Worm (Caenorhabditis elegans) whole organism, late embryonic: Measurements from ENCODE around the gene F33H1.4.
A peak's percentile ranks its signal among the peaks of the same experiment; 100 is the strongest.

ENCODE experiments used
- C08G9.2 ChIP-seq: sonication (generic microtip); optimal IDR thresholded peaks from 2 replicates; lab custom pipeline; 2016; ENCODE audit warnings: mild to moderate bottlenecking, missing genetic modification characterization, moderate library complexity, missing compliant biosample characterization
- C38D4.7 ChIP-seq: fragments of 200-800 bp; sonication (Bioruptor generic); optimal IDR thresholded peaks from 2 replicates; lab custom pipeline; 2018; ENCODE audit warnings: mild to moderate bottlenecking, missing genetic modification characterization, moderate library complexity, missing compliant biosample characterization
- K02D7.2 ChIP-seq: sonication (generic microtip); optimal IDR thresholded peaks from 2 replicates; lab custom pipeline; 2017; ENCODE audit warnings: mild to moderate bottlenecking, missing genetic modification characterization, missing compliant biosample characterization
- K09A11.1 ChIP-seq: sonication (generic microtip); optimal IDR thresholded peaks from 2 replicates; lab custom pipeline; 2017; ENCODE audit warnings: antibody characterized with exemption, mild to moderate bottlenecking, missing genetic modification characterization, missing compliant biosample characterization; ENCODE audit not compliant: insufficient read depth
- ahr-1 ChIP-seq: sonication (generic microtip); optimal IDR thresholded peaks from 2 replicates; lab custom pipeline; 2016; ENCODE audit warnings: missing genetic modification characterization, missing compliant biosample characterization
- ama-1 ChIP-seq: fragments of 150-350 bp; optimal IDR thresholded peaks from 2 replicates; lab custom pipeline; 2014
- ceh-14 ChIP-seq: sonication (generic microtip); optimal IDR thresholded peaks from 2 replicates; lab custom pipeline; 2016; ENCODE audit warnings: missing genotype, missing genetic modification characterization, missing compliant biosample characterization
- ceh-19 ChIP-seq: fragments of 200-800 bp; sonication (Bioruptor generic); optimal IDR thresholded peaks from 2 replicates; lab custom pipeline; 2018; ENCODE audit warnings: mild to moderate bottlenecking, missing genetic modification characterization, missing compliant biosample characterization
- ceh-2 ChIP-seq: sonication (generic microtip); optimal IDR thresholded peaks from 2 replicates; lab custom pipeline; 2016; ENCODE audit warnings: missing genotype, missing genetic modification characterization, missing compliant biosample characterization
- ceh-22 ChIP-seq: sonication (generic microtip); optimal IDR thresholded peaks from 2 replicates; lab custom pipeline; 2017; ENCODE audit warnings: missing biosample characterization, missing genetic modification characterization
- ceh-24 ChIP-seq: sonication (generic microtip); optimal IDR thresholded peaks from 2 replicates; lab custom pipeline; 2016; ENCODE audit warnings: mild to moderate bottlenecking, missing genetic modification characterization, missing compliant biosample characterization
- ceh-31 ChIP-seq: sonication (generic microtip); optimal IDR thresholded peaks from 2 replicates; lab custom pipeline; 2016; ENCODE audit warnings: missing genetic modification characterization, missing compliant biosample characterization
- ceh-34 ChIP-seq: sonication (generic microtip); optimal IDR thresholded peaks from 2 replicates; lab custom pipeline; 2016; ENCODE audit warnings: mild to moderate bottlenecking, missing genetic modification characterization, missing compliant biosample characterization
- ceh-48 ChIP-seq: sonication (generic microtip); optimal IDR thresholded peaks from 2 replicates; lab custom pipeline; 2016; ENCODE audit warnings: missing genetic modification characterization, inconsistent platforms, missing compliant biosample characterization
- ceh-6 ChIP-seq: fragments of 200-800 bp; sonication (Bioruptor generic); optimal IDR thresholded peaks from 2 replicates; lab custom pipeline; 2018; ENCODE audit warnings: mild to moderate bottlenecking, missing genetic modification characterization, missing compliant biosample characterization
- che-1 ChIP-seq: sonication (generic microtip); optimal IDR thresholded peaks from 2 replicates; lab custom pipeline; 2016; ENCODE audit warnings: mild to moderate bottlenecking, missing genetic modification characterization, missing compliant biosample characterization
- dmd-4 ChIP-seq: sonication (generic microtip); optimal IDR thresholded peaks from 2 replicates; lab custom pipeline; 2016; ENCODE audit warnings: borderline replicate concordance, missing genetic modification characterization, missing compliant biosample characterization
- elt-2 ChIP-seq: sonication (generic microtip); optimal IDR thresholded peaks from 2 replicates; lab custom pipeline; 2016; ENCODE audit warnings: missing genetic modification reagents, missing genetic modification characterization, missing compliant biosample characterization
- elt-4 ChIP-seq: sonication (generic microtip); optimal IDR thresholded peaks from 2 replicates; lab custom pipeline; 2016; ENCODE audit warnings: missing genetic modification characterization, missing compliant biosample characterization
- ets-4 ChIP-seq: sonication (generic microtip); optimal IDR thresholded peaks from 2 replicates; lab custom pipeline; 2016; ENCODE audit warnings: missing genetic modification characterization, missing compliant biosample characterization
- eyg-1 ChIP-seq: sonication (generic microtip); optimal IDR thresholded peaks from 2 replicates; lab custom pipeline; 2016; ENCODE audit warnings: missing genotype, missing genetic modification characterization, missing compliant biosample characterization
- fax-1 ChIP-seq: sonication (generic microtip); optimal IDR thresholded peaks from 2 replicates; lab custom pipeline; 2016; ENCODE audit warnings: missing genotype, missing genetic modification characterization, missing compliant biosample characterization
- hlh-13 ChIP-seq: fragments of 200-800 bp; sonication (Bioruptor generic); optimal IDR thresholded peaks from 2 replicates; lab custom pipeline; 2018; ENCODE audit warnings: mild to moderate bottlenecking, missing genetic modification characterization, missing compliant biosample characterization
- hlh-8 ChIP-seq: sonication (generic microtip); optimal IDR thresholded peaks from 2 replicates; lab custom pipeline; 2016; ENCODE audit warnings: missing genotype, missing genetic modification characterization, missing compliant biosample characterization
- lin-11 ChIP-seq: fragments of 200-800 bp; sonication (Bioruptor generic); optimal IDR thresholded peaks from 2 replicates; lab custom pipeline; 2018; ENCODE audit warnings: mild to moderate bottlenecking, missing genetic modification characterization, missing compliant biosample characterization
- madf-2 ChIP-seq: sonication (generic microtip); optimal IDR thresholded peaks from 2 replicates; lab custom pipeline; 2017; ENCODE audit warnings: missing genetic modification characterization, missing compliant biosample characterization
- mec-3 ChIP-seq: sonication (generic microtip); optimal IDR thresholded peaks from 2 replicates; lab custom pipeline; 2016; ENCODE audit warnings: borderline replicate concordance, missing genetic modification characterization, missing compliant biosample characterization
- nfya-1 ChIP-seq: sonication (generic microtip); optimal IDR thresholded peaks from 2 replicates; lab custom pipeline; 2017; ENCODE audit warnings: missing genetic modification characterization, mild to moderate bottlenecking, missing compliant biosample characterization, antibody characterized with exemption, moderate library complexity
- nhr-11 ChIP-seq: fragments of 150-350 bp; optimal IDR thresholded peaks from 2 replicates; lab custom pipeline; 2014; ENCODE audit warnings: missing biosample characterization, missing genetic modification characterization
- npax-4 ChIP-seq: sonication (generic microtip); optimal IDR thresholded peaks from 2 replicates; lab custom pipeline; 2016; ENCODE audit warnings: missing genetic modification characterization, missing compliant biosample characterization
- pag-3 ChIP-seq: sonication (generic microtip); optimal IDR thresholded peaks from 2 replicates; lab custom pipeline; 2016; ENCODE audit warnings: missing compliant biosample characterization, missing genetic modification characterization, borderline replicate concordance
- pat-9 ChIP-seq: fragments of 200-800 bp; sonication (Bioruptor generic); optimal IDR thresholded peaks from 2 replicates; lab custom pipeline; 2018; ENCODE audit warnings: mild to moderate bottlenecking, missing genetic modification characterization, moderate library complexity, missing compliant biosample characterization
- pax-1 ChIP-seq: fragments of 150-350 bp; optimal IDR thresholded peaks from 2 replicates; lab custom pipeline; 2014; ENCODE audit warnings: missing biosample characterization, missing genetic modification characterization
- pha-2 ChIP-seq: sonication (generic microtip); optimal IDR thresholded peaks from 2 replicates; lab custom pipeline; 2017; ENCODE audit warnings: mild to moderate bottlenecking, missing genetic modification characterization, missing compliant biosample characterization
- pha-4 ChIP-seq: fragments of 150-350 bp; optimal IDR thresholded peaks from 2 replicates; lab custom pipeline; 2018; ENCODE audit warnings: missing biosample characterization, missing genetic modification reagents, missing genetic modification characterization
- pqm-1 ChIP-seq: sonication (generic microtip); optimal IDR thresholded peaks from 2 replicates; lab custom pipeline; 2016; ENCODE audit warnings: missing genetic modification characterization, missing compliant biosample characterization
- pros-1 ChIP-seq: fragments of 150-350 bp; optimal IDR thresholded peaks from 2 replicates; lab custom pipeline; 2014; ENCODE audit warnings: missing biosample characterization, missing genetic modification reagents, missing genetic modification characterization
- ref-2 ChIP-seq: sonication (generic microtip); optimal IDR thresholded peaks from 2 replicates; lab custom pipeline; 2016; ENCODE audit warnings: missing genetic modification characterization, missing compliant biosample characterization
- rnt-1 ChIP-seq: sonication (generic microtip); optimal IDR thresholded peaks from 2 replicates; lab custom pipeline; 2016; ENCODE audit warnings: missing genetic modification characterization, missing compliant biosample characterization
- sdc-2 ChIP-seq: sonication (generic microtip); optimal IDR thresholded peaks from 2 replicates; lab custom pipeline; 2016; ENCODE audit warnings: missing genotype, missing genetic modification characterization, missing compliant biosample characterization
- sox-2 ChIP-seq: fragments of 200-800 bp; sonication (Bioruptor generic); IDR thresholded peaks from 2 replicates; pipeline ENCODE4 v1.3.6; 2022; ENCODE audit warnings: missing genetic modification reagents, missing genetic modification characterization, missing compliant biosample characterization
- tbx-2 ChIP-seq: sonication (generic microtip); optimal IDR thresholded peaks from 2 replicates; lab custom pipeline; 2016; ENCODE audit warnings: missing genetic modification characterization, missing compliant biosample characterization
- tbx-7 ChIP-seq: sonication (generic microtip); optimal IDR thresholded peaks from 2 replicates; lab custom pipeline; 2016; ENCODE audit warnings: missing genotype, missing genetic modification characterization, missing compliant biosample characterization
- ttx-3 ChIP-seq: sonication (generic microtip); optimal IDR thresholded peaks from 2 replicates; lab custom pipeline; 2016; ENCODE audit warnings: missing genetic modification reagents, missing genetic modification characterization, missing compliant biosample characterization
- unc-42 ChIP-seq: sonication (generic microtip); optimal IDR thresholded peaks from 2 replicates; lab custom pipeline; 2016; ENCODE audit warnings: missing genotype, missing genetic modification characterization, missing compliant biosample characterization
- unc-55 ChIP-seq: sonication (generic microtip); optimal IDR thresholded peaks from 2 replicates; lab custom pipeline; 2017; ENCODE audit warnings: missing biosample characterization, missing genetic modification reagents, missing genetic modification characterization
- zip-5 ChIP-seq: sonication (generic microtip); optimal IDR thresholded peaks from 2 replicates; lab custom pipeline; 2016; ENCODE audit warnings: missing genetic modification characterization, missing compliant biosample characterization

The F33H1.4 gene

ce11 chrII:10199906-10200305, 25.5 kb downstream of the F33H1.4 start, which contains the start of gene R05H5.4:
TSS of gene R05H5.4 (minus strand) at chrII:10200006.
- TF ChIP-seq madf-2 (tag; lab: Kevin White, UChicago) (no peak), K02D7.2 (no peak), tbx-7 (tag; lab: Kevin White, UChicago) (no peak), ceh-14 (tag; lab: Kevin White, UChicago) (no peak), ama-1 (lab: Kevin White, UChicago) (no peak)

- peak; percentile 36 for TF ChIP-seq fax-1
- TF ChIP-seq ets-4 = peak; percentile 70
- no peak for TF ChIP-seq pat-9
- TF ChIP-seq tbx-2 (tag; lab: Kevin White, UChicago) = peak; percentile 81
- TF ChIP-seq elt-2 = peak; percentile 19
- TF ChIP-seq ceh-34 (tag; lab: Kevin White, UChicago) = peak; percentile 4
- peak; percentile 40 for TF ChIP-seq ceh-14 (tag; lab: Kevin White, UChicago)
- TF ChIP-seq tbx-7 (tag; lab: Kevin White, UChicago) = peak; percentile 74
- TF ChIP-seq ref-2 (tag; lab: Kevin White, UChicago) = peak; percentile 24
- peak; percentile 79 for TF ChIP-seq ceh-31 (tag; lab: Kevin White, UChicago)
- peak; percentile 14 for TF ChIP-seq pha-2 (tag; lab: Kevin White, UChicago)
- peak; percentile 42 for TF ChIP-seq unc-42 (tag; lab: Kevin White, UChicago)
- peak; percentile 52 for TF ChIP-seq C08G9.2 (tag; lab: Kevin White, UChicago)
- no peak for TF ChIP-seq lin-11 (tag; lab: Kevin White, UChicago)
- peak; percentile 54 for TF ChIP-seq zip-5 (tag; lab: Kevin White, UChicago)
- TF ChIP-seq C38D4.7 (GFP tag; lab: Kevin White, UChicago) = peak; percentile 26
- no peak for TF ChIP-seq npax-4
- TF ChIP-seq hlh-8 = peak; percentile 65
- no peak for TF ChIP-seq mec-3 (tag; lab: Kevin White, UChicago)
- no peak for TF ChIP-seq unc-55 (GFP tag; lab: Kevin White, UChicago)
- no peak for TF ChIP-seq pros-1 (tag; lab: Kevin White, UChicago)
- peak; percentile 64 for TF ChIP-seq ceh-2 (tag; lab: Kevin White, UChicago)
- no peak for TF ChIP-seq pha-4 (tag; lab: Kevin White, UChicago)
- no peak for TF ChIP-seq ahr-1 (tag; lab: Kevin White, UChicago)
- TF ChIP-seq ama-1 (lab: Kevin White, UChicago) = no peak
- 0 out of 2 replicates have a peak, but pooled peaks have one; percentile 22 for TF ChIP-seq sox-2 (GFP tag; lab: Robert Waterston, UW)
These were observed 26.3 kb downstream of the F33H1.4 start, which contains the start of gene arv-1 for ce11 chrII:10200759-10201158. TSS of gene arv-1 (minus strand) at chrII:10200823.

ce11 chrII:10202275-10202674, 27.8 kb downstream of the F33H1.4 start:
- TF ChIP-seq K09A11.1 (tag; lab: Kevin White, UChicago) (no peak), unc-55 (GFP tag; lab: Kevin White, UChicago) (peak; percentile 52), ttx-3 (no peak), tbx-2 (tag; lab: Kevin White, UChicago) (peak; percentile 69), che-1 (no peak), rnt-1 (tag; lab: Kevin White, UChicago) (peak; percentile 14), ceh-6 (GFP tag; lab: Kevin White, UChicago) (no peak), fax-1 (no peak), tbx-7 (tag; lab: Kevin White, UChicago) (no peak), mec-3 (tag; lab: Kevin White, UChicago) (no peak), madf-2 (tag; lab: Kevin White, UChicago) (peak; percentile 37), sox-2 (GFP tag; lab: Robert Waterston, UW) (no peak), ceh-19 (GFP tag; lab: Kevin White, UChicago) (peak; percentile 70), hlh-13 (GFP tag; lab: Kevin White, UChicago) (peak; percentile 4), ceh-34 (tag; lab: Kevin White, UChicago) (peak; percentile 61), sdc-2 (no peak), elt-4 (tag; lab: Kevin White, UChicago) (no peak), ref-2 (tag; lab: Kevin White, UChicago) (peak; percentile 64), ceh-14 (tag; lab: Kevin White, UChicago) (peak; percentile 49), dmd-4 (tag; lab: Kevin White, UChicago) (no peak), K02D7.2 (no peak), eyg-1 (no peak), npax-4 (no peak), zip-5 (tag; lab: Kevin White, UChicago) (no peak), ceh-22 (tag; lab: Kevin White, UChicago) (no peak), pax-1 (tag; lab: Kevin White, UChicago) (no peak), ceh-24 (no peak), pqm-1 (tag; lab: Kevin White, UChicago) (no peak), ceh-48 (tag; lab: Kevin White, UChicago) (no peak), nfya-1 (tag; lab: Kevin White, UChicago) (peak; percentile 79), pag-3 (tag; lab: Kevin White, UChicago) (no peak), nhr-11 (tag; lab: Kevin White, UChicago) (no peak)
